Worm (Caenorhabditis elegans): ENCODE measurements around the gene cox-6A.

The cox-6A gene

DNA sequence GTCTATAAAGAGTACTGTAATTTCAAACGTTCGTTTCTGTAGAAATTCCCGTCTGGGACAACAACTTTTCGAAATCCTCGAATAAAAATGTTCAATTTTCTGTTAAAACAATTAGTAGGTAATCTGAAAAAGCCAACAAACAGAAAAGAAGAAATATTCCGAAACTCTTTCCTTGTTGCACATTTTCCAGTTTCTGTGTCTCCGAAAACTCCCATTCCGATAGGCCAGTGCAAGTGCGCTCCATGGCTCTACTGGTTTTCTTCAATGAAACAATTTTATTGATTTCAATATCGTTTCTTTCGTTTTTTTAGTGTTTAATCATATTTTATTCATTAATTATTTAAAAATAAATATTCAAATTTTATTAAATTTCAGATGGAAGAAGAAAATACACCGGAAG lies 21.1 kb downstream of the cox-6A start, which contains the start of gene F54D8.6 (continued):
- TF ChIP-seq unc-30 (tag; optimal IDR thresholded peaks at IDR 0.05): no peak
- no peak for TF ChIP-seq nhr-11 (tag; optimal IDR thresholded peaks at IDR 0.05)
- TF ChIP-seq unc-62 (GFP tag; optimal IDR thresholded peaks at IDR 0.05): no peak
- TF ChIP-seq ces-1 (GFP tag; optimal IDR thresholded peaks at IDR 0.05): no peak
- no peak for TF ChIP-seq elt-2 (tag; optimal IDR thresholded peaks at IDR 0.05)
- TF ChIP-seq efl-3 (GFP tag; optimal IDR thresholded peaks at IDR 0.05): no peak
- TF ChIP-seq lin-39 (tag; optimal IDR thresholded peaks at IDR 0.05): no peak
- no peak for TF ChIP-seq C04F5.9 (tag; optimal IDR thresholded peaks at IDR 0.05)
- TF ChIP-seq grh-1 (GFP tag; IDR thresholded peaks at IDR 0.05): no peak
- TF ChIP-seq lin-14 (GFP tag; optimal IDR thresholded peaks at IDR 0.05): peak; percentile 56
- TF ChIP-seq mef-2 (tag; optimal IDR thresholded peaks at IDR 0.05): no peak
- no peak for TF ChIP-seq hlh-17 (GFP tag; optimal IDR thresholded peaks at IDR 0.05; ENCODE audit: borderline replicate concordance)
- TF ChIP-seq jun-1 (tag; optimal IDR thresholded peaks at IDR 0.05): no peak
- no peak for TF ChIP-seq zag-1 (tag; optimal IDR thresholded peaks at IDR 0.05)
- peak; percentile 74 for TF ChIP-seq skn-1 (tag; optimal IDR thresholded peaks at IDR 0.05)
- peak; percentile 64 for TF ChIP-seq lin-15B (tag; optimal IDR thresholded peaks at IDR 0.05)
- no peak for TF ChIP-seq vab-15 (tag; optimal IDR thresholded peaks at IDR 0.05)
- no peak for TF ChIP-seq pqm-1 (tag; optimal IDR thresholded peaks at IDR 0.05)
- TF ChIP-seq dsc-1 (tag; optimal IDR thresholded peaks at IDR 0.05): no peak
- peak; percentile 67 for TF ChIP-seq mep-1 (tag; optimal IDR thresholded peaks at IDR 0.05)
- TF ChIP-seq snu-23 (GFP tag; optimal IDR thresholded peaks at IDR 0.05): peak; percentile 57
- TF ChIP-seq ets-5 (GFP tag; IDR thresholded peaks at IDR 0.05): no peak
- TF ChIP-seq unc-98 (GFP tag; IDR thresholded peaks at IDR 0.05): no peak
- TF ChIP-seq mab-9 (GFP tag; IDR thresholded peaks at IDR 0.05): no peak
- peak; percentile 44 to 73 (median 63) for TF ChIP-seq dpl-1 (GFP tag; optimal IDR thresholded peaks at IDR 0.05)
- TF ChIP-seq efl-1 (optimal IDR thresholded peaks at IDR 0.05): peak; percentile 74 to 76
- TF ChIP-seq efl-1 (GFP tag; optimal IDR thresholded peaks at IDR 0.05 in 1 of 2): peak; percentile 65 to 95
- TF ChIP-seq tbx-2 (tag; optimal IDR thresholded peaks at IDR 0.05): peak; percentile 23
- peak; percentile 37 for TF ChIP-seq nhr-47 (tag; optimal IDR thresholded peaks at IDR 0.05)
- TF ChIP-seq nhr-237 (tag; optimal IDR thresholded peaks at IDR 0.05): no peak
- peak; percentile 46 to 81 for TF ChIP-seq lsy-2 (tag; optimal IDR thresholded peaks at IDR 0.05)
- no peak for TF ChIP-seq nhr-84 (tag; optimal IDR thresholded peaks at IDR 0.05)
- peak; percentile 47 for TF ChIP-seq nhr-20 (tag; optimal IDR thresholded peaks at IDR 0.05)
- TF ChIP-seq egl-13 (tag; optimal IDR thresholded peaks at IDR 0.05): no peak
- TF ChIP-seq elt-3 (tag; optimal IDR thresholded peaks at IDR 0.05): peak in 1 of 6 experiments; percentile 31
- no peak for TF ChIP-seq sup-37 (GFP tag; optimal IDR thresholded peaks at IDR 0.05)
- no peak for TF ChIP-seq Y116A8C.19 (tag; optimal IDR thresholded peaks at IDR 0.05; ENCODE audit: borderline replicate concordance)
- TF ChIP-seq ztf-11 (tag; optimal IDR thresholded peaks at IDR 0.05): peak in 1 of 2 experiments; percentile 44
- no peak for TF ChIP-seq lin-13 (GFP tag; optimal IDR thresholded peaks at IDR 0.05)
- TF ChIP-seq unc-86 (tag; optimal IDR thresholded peaks at IDR 0.05): no peak
- no peak for TF ChIP-seq hpl-2 (GFP tag; optimal IDR thresholded peaks at IDR 0.05)
- no peak for TF ChIP-seq fkh-4 (tag; optimal IDR thresholded peaks at IDR 0.05; ENCODE audit: borderline replicate concordance)
- TF ChIP-seq egl-27 (tag; optimal IDR thresholded peaks at IDR 0.05): no peak
- TF ChIP-seq nhr-28 (tag; optimal IDR thresholded peaks at IDR 0.05): no peak
- no peak for TF ChIP-seq nhr-85 (tag)
- no peak for TF ChIP-seq ceh-90 (tag; optimal IDR thresholded peaks at IDR 0.05)
- no peak for TF ChIP-seq sptf-1 (tag; optimal IDR thresholded peaks at IDR 0.05)
- TF ChIP-seq isw-1 (GFP tag; IDR thresholded peaks at IDR 0.05): peak; percentile 27; the same call in 1 of the 2 replicates
- no peak for TF ChIP-seq fkh-10 (GFP tag; optimal IDR thresholded peaks at IDR 0.05)
- no peak for TF ChIP-seq ceh-8 (GFP tag; optimal IDR thresholded peaks at IDR 0.05)
- TF ChIP-seq ceh-88 (GFP tag; IDR thresholded peaks at IDR 0.05): no peak
- no peak for TF ChIP-seq pag-3 (tag; optimal IDR thresholded peaks at IDR 0.05; ENCODE audit: borderline replicate concordance, insufficient read depth)
- TF ChIP-seq C34B4.2 (tag; optimal IDR thresholded peaks at IDR 0.05): no peak

Data from whole organism, L1 larva.